Worm (Caenorhabditis elegans) whole organism, midembryonic: Measurements from ENCODE around the gene elof-1.

ENCODE experiments used
- klf-2 ChIP-seq: fragments of 200-800 bp; sonication (Bioruptor generic); conservative IDR thresholded peaks from 2 replicates; pipeline ENCODE4 v1.3.6; 2022; ENCODE audit warnings: missing genetic modification reagents, missing genetic modification characterization, missing compliant biosample characterization
- ztf-23 ChIP-seq: fragments of 200-800 bp; sonication (Bioruptor generic); IDR thresholded peaks from 2 replicates; pipeline ENCODE4 v1.3.6; 2022; ENCODE audit warnings: missing genetic modification reagents, missing genetic modification characterization, missing compliant biosample characterization
- ztf-29 ChIP-seq: fragments of 200-800 bp; sonication (Bioruptor generic); IDR thresholded peaks from 2 replicates; pipeline ENCODE4 v1.3.6; 2022; ENCODE audit warnings: missing genetic modification reagents, missing genetic modification characterization, missing compliant biosample characterization

- no peak for TF ChIP-seq ztf-29 (GFP tag; lab: Robert Waterston, UW)
- no peak for TF ChIP-seq klf-2 (GFP tag; lab: Robert Waterston, UW)
- no peak for TF ChIP-seq ztf-23 (GFP tag; lab: Robert Waterston, UW)
These were observed 9.5 kb downstream of the elof-1 start for ce11 chrII:14359007-14359406.
